Worm (Caenorhabditis elegans) whole organism, young adult: ENCODE measurements around the gene rnp-7.

ENCODE experiments used
- ceh-79 ChIP-seq: sonication (generic microtip); optimal IDR thresholded peaks from 2 replicates; lab custom pipeline; 2017; ENCODE audit warnings: mild to moderate bottlenecking, missing genetic modification characterization, missing compliant biosample characterization
- lag-1 ChIP-seq: fragments of 200-800 bp; sonication (Bioruptor generic); IDR thresholded peaks from 2 replicates; pipeline ENCODE4 v1.3.6; 2022; ENCODE audit warnings: missing genetic modification reagents, missing genetic modification characterization, missing compliant biosample characterization
- nfya-2 ChIP-seq: fragments of 200-800 bp; sonication (Bioruptor generic); IDR thresholded peaks from 2 replicates; pipeline ENCODE4 v1.3.6; 2022; ENCODE audit warnings: missing genetic modification reagents, missing genetic modification characterization, missing compliant biosample characterization
- nfyb-1 ChIP-seq: fragments of 200-800 bp; sonication (Bioruptor generic); IDR thresholded peaks from 2 replicates; pipeline ENCODE4 v1.3.6; 2022; ENCODE audit warnings: missing genetic modification reagents, missing genetic modification characterization, missing compliant biosample characterization
- nhr-90 ChIP-seq: sonication (generic microtip); optimal IDR thresholded peaks from 2 replicates; lab custom pipeline; 2016; ENCODE audit warnings: missing genotype, mild to moderate bottlenecking, missing genetic modification characterization, missing compliant biosample characterization
- sea-2 ChIP-seq: fragments of 200-800 bp; sonication (Bioruptor generic); IDR thresholded peaks from 2 replicates; pipeline ENCODE4 v1.3.6; 2022; ENCODE audit warnings: missing genetic modification characterization, missing compliant biosample characterization
- unc-62 ChIP-seq: fragments of 150-350 bp; optimal IDR thresholded peaks from 2 replicates; lab custom pipeline; 2014; ENCODE audit warnings: missing biosample characterization, missing genetic modification reagents, missing genetic modification characterization
- xnd-1 ChIP-seq: sonication (generic microtip); optimal IDR thresholded peaks from 2 replicates; lab custom pipeline; 2016; ENCODE audit warnings: missing genotype, missing genetic modification reagents, missing genetic modification characterization, missing compliant biosample characterization
- ztf-22 ChIP-seq: fragments of 200-800 bp; sonication (Bioruptor generic); optimal IDR thresholded peaks from 2 replicates; lab custom pipeline; 2018; ENCODE audit warnings: mild to moderate bottlenecking, missing genetic modification characterization, moderate library complexity, missing compliant biosample characterization

DNA sequence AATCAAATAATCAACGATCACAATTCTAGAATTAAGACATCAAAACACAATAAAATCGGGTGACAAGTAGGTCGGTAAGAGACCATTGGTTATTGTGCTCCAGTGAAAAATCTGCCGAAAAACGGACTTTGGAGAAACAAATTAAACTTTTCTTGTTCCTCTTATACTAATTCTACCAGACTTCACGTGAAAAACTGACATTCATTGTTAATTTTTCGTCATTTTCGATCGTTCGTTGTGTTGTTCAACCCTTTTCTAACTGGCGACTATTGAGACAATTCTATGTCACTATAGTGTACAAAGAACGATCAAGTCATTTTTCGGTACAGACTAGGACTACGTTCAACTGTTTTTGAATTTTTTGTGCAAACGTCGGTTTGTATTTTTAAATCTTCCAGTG lies 40.5 kb downstream of the rnp-7 start:
- TF ChIP-seq ztf-22 (GFP tag; lab: Kevin White, UChicago) (no peak), ceh-79 (tag; lab: Kevin White, UChicago) (no peak), nfya-2 (GFP tag; lab: Robert Waterston, UW) (no peak), sea-2 (GFP tag; lab: Robert Waterston, UW) (no peak), nfyb-1 (GFP tag; lab: Robert Waterston, UW) (no peak), unc-62 (GFP tag; lab: Kevin White, UChicago) (no peak), lag-1 (GFP tag; lab: Robert Waterston, UW) (no peak), xnd-1 (tag; lab: Kevin White, UChicago) (no peak), nhr-90 (no peak)
